Worm (Caenorhabditis elegans) whole organism, L1 larva: ENCODE measurements around the gene acbp-6.

ENCODE experiments used
- C16A3.4 ChIP-seq: fragments of 150-350 bp; optimal IDR thresholded peaks from 2 replicates; lab custom pipeline; 2014; ENCODE audit warnings: missing biosample characterization, missing genetic modification characterization
- F16B12.6 ChIP-seq: fragments of 150-350 bp; optimal IDR thresholded peaks from 2 replicates; lab custom pipeline; 2014; ENCODE audit warnings: missing biosample characterization, missing genetic modification characterization
- ceh-8 ChIP-seq: fragments of 200-800 bp; sonication (Bioruptor generic); optimal IDR thresholded peaks from 2 replicates; lab custom pipeline; 2018; ENCODE audit warnings: mild to moderate bottlenecking, missing genetic modification characterization, moderate library complexity, missing compliant biosample characterization
- efl-1 ChIP-seq, 4 experiments: fragments of 150-350 bp; optimal IDR thresholded peaks in 3 of 4; peaks in 1 of 4; 1 replicate in 1 of 4; 2 replicates in 3 of 4; lab custom pipeline; 2014; ENCODE audit warnings: missing biosample characterization in 2 of 4, missing genetic modification characterization in 2 of 4, missing genetic modification reagents in 2 of 4
- isw-1 ChIP-seq: fragments of 200-800 bp; sonication (Bioruptor generic); IDR thresholded peaks from 2 replicates; pipeline ENCODE4 v1.3.6; 2022; ENCODE audit warnings: missing genetic modification characterization, missing compliant biosample characterization
- mef-2 ChIP-seq: fragments of 150-350 bp; optimal IDR thresholded peaks from 2 replicates; lab custom pipeline; 2014; ENCODE audit warnings: missing biosample characterization, missing genetic modification characterization
- nhr-47 ChIP-seq: sonication (generic microtip); optimal IDR thresholded peaks from 2 replicates; lab custom pipeline; 2016; ENCODE audit warnings: mild to moderate bottlenecking, missing genetic modification characterization, moderate library complexity, missing compliant biosample characterization
- nhr-76 ChIP-seq: sonication (generic microtip); optimal IDR thresholded peaks from 2 replicates; lab custom pipeline; 2017; ENCODE audit warnings: missing biosample characterization, missing genetic modification characterization
- pax-3 ChIP-seq: fragments of 200-800 bp; sonication (Bioruptor generic); optimal IDR thresholded peaks from 2 replicates; lab custom pipeline; 2018; ENCODE audit warnings: mild to moderate bottlenecking, missing genetic modification characterization, moderate library complexity, missing compliant biosample characterization
- pqm-1 ChIP-seq: sonication (generic microtip); optimal IDR thresholded peaks from 3 replicates; lab custom pipeline; 2017; ENCODE audit warnings: missing biosample characterization, missing genetic modification characterization
- unc-130 ChIP-seq: fragments of 150-350 bp; optimal IDR thresholded peaks from 2 replicates; lab custom pipeline; 2017; ENCODE audit warnings: missing biosample characterization, missing genetic modification characterization, inconsistent platforms
- xbp-1 ChIP-seq: sonication (generic microtip); optimal IDR thresholded peaks from 2 replicates; lab custom pipeline; 2016; ENCODE audit warnings: missing genetic modification characterization, missing compliant biosample characterization

acbp-6 gene

ce11 chrII:11923620-11924298 lies 49.8 kb downstream of the acbp-6 start:
- TF ChIP-seq pax-3 (tag; lab: Kevin White, UChicago) (no peak), pqm-1 (tag; lab: Kevin White, UChicago) (no peak), F16B12.6 (tag; lab: Kevin White, UChicago) (no peak), xbp-1 (tag; lab: Kevin White, UChicago) (no peak)
- TF ChIP-seq, all 84 proteins: peak for 0

ce11 chrII:11922757-11923538 lies 50.6 kb downstream of the acbp-6 start:
- no peak for TF ChIP-seq ceh-8
- TF ChIP-seq C16A3.4 (tag; lab: Kevin White, UChicago) = no peak
- no peak for TF ChIP-seq nhr-76
- no peak for TF ChIP-seq isw-1 (GFP tag; lab: Robert Waterston, UW)
- TF ChIP-seq unc-130 (tag; lab: Kevin White, UChicago) = no peak
- no peak for TF ChIP-seq nhr-47 (tag; lab: Kevin White, UChicago)
- no peak for TF ChIP-seq efl-1 (optimal IDR thresholded peaks at IDR 0.05; lab: Kevin White, UChicago)
- TF ChIP-seq efl-1 (GFP tag; optimal IDR thresholded peaks at IDR 0.05 in 1 of 2; lab: Kevin White, UChicago) = peak in 1 of 2 experiments; percentile 61
- no peak for TF ChIP-seq mef-2 (tag; lab: Kevin White, UChicago)
